Fruit fly (Drosophila melanogaster) whole organism, embryonic: ENCODE results near the gene mol.
A peak's percentile ranks its signal among the peaks of the same experiment; 100 is the strongest.

Experiments used
- BtbVII ChIP-seq: fragments of 200-800 bp; sonication (Bioruptor generic); optimal IDR thresholded peaks from 3 replicates; lab custom pipeline; 2017; ENCODE audit warnings: missing biosample characterization, mild to moderate bottlenecking, missing genetic modification characterization
- CG10979 ChIP-seq: fragments of 200-800 bp; sonication (Bioruptor generic); optimal IDR thresholded peaks from 2 replicates; lab custom pipeline; 2018; ENCODE audit warnings: missing biosample characterization, mild to moderate bottlenecking, missing genetic modification characterization, moderate library complexity
- CG12104 ChIP-seq: fragments of 200-800 bp; sonication (Bioruptor generic); optimal IDR thresholded peaks from 3 replicates; lab custom pipeline; 2016; ENCODE audit warnings: missing biosample characterization, missing genetic modification characterization
- CG13123 ChIP-seq: fragments of 200-800 bp; sonication (Bioruptor generic); optimal IDR thresholded peaks from 2 replicates; lab custom pipeline; 2016; ENCODE audit warnings: missing biosample characterization, missing genetic modification characterization
- CG15011 ChIP-seq: fragments of 200-800 bp; sonication (Bioruptor generic); optimal IDR thresholded peaks from 3 replicates; lab custom pipeline; 2018; ENCODE audit warnings: missing biosample characterization, mild to moderate bottlenecking, missing genetic modification characterization
- CG16813 ChIP-seq: fragments of 200-800 bp; sonication (Bioruptor generic); IDR thresholded peaks from 3 replicates; pipeline ENCODE4 v1.3.6; 2022; ENCODE audit warnings: missing biosample characterization, missing genetic modification characterization; ENCODE audit not compliant: partially characterized antibody
- CG17361 ChIP-seq: fragments of 200-800 bp; sonication (Bioruptor generic); IDR thresholded peaks from 3 replicates; pipeline ENCODE4 v1.3.6; 2022; ENCODE audit warnings: missing biosample characterization, missing genetic modification characterization
- CG3065 ChIP-seq: fragments of 200-800 bp; sonication (Bioruptor generic); optimal IDR thresholded peaks from 2 replicates; lab custom pipeline; 2016; ENCODE audit warnings: missing biosample characterization, missing genetic modification characterization
- CG34376 ChIP-seq: fragments of 200-800 bp; sonication (Bioruptor generic); optimal IDR thresholded peaks from 2 replicates; lab custom pipeline; 2018; ENCODE audit warnings: missing biosample characterization, mild to moderate bottlenecking, missing genetic modification characterization
- CG3838 ChIP-seq: fragments of 200-800 bp; sonication (Bioruptor generic); optimal IDR thresholded peaks from 3 replicates; lab custom pipeline; 2016; ENCODE audit warnings: missing biosample characterization, missing genetic modification characterization
- CG42726 ChIP-seq: fragments of 200-800 bp; sonication (Bioruptor generic); IDR thresholded peaks from 2 replicates; pipeline ENCODE4 v1.3.6; 2022; ENCODE audit warnings: missing biosample characterization, missing genetic modification characterization; ENCODE audit not compliant: partially characterized antibody
- CG6254 ChIP-seq: fragments of 200-800 bp; sonication (Bioruptor generic); optimal IDR thresholded peaks from 3 replicates; lab custom pipeline; 2017; ENCODE audit warnings: mild to moderate bottlenecking, missing biosample characterization, missing genetic modification reagents, missing genetic modification characterization
- CG6854 ChIP-seq: fragments of 200-800 bp; sonication (Bioruptor generic); optimal IDR thresholded peaks from 3 replicates; lab custom pipeline; 2017; ENCODE audit warnings: missing biosample characterization, mild to moderate bottlenecking, missing genetic modification characterization
- CG7987 ChIP-seq: fragments of 200-800 bp; sonication (Bioruptor generic); optimal IDR thresholded peaks from 2 replicates; lab custom pipeline; 2018; ENCODE audit warnings: missing biosample characterization, mild to moderate bottlenecking, missing genetic modification characterization, moderate library complexity
- Doc3 ChIP-seq: fragments of 200-800 bp; sonication (Bioruptor generic); IDR thresholded peaks from 3 replicates; pipeline ENCODE4 v1.3.6; 2022; ENCODE audit warnings: missing biosample characterization, missing genetic modification characterization; ENCODE audit not compliant: partially characterized antibody
- HmgD ChIP-seq: fragments of 200-800 bp; sonication (Bioruptor generic); optimal IDR thresholded peaks from 3 replicates; lab custom pipeline; 2016; ENCODE audit warnings: missing biosample characterization, missing genetic modification characterization
- Med ChIP-seq: fragments of 200-800 bp; sonication (Bioruptor generic); peaks from one replicate; lab custom pipeline; 2016; ENCODE audit warnings: missing biosample characterization, missing genetic modification characterization, mild to moderate bottlenecking, inconsistent platforms, moderate library complexity
- NFAT ChIP-seq: fragments of 200-800 bp; sonication (Bioruptor generic); IDR thresholded peaks from 2 replicates; pipeline ENCODE4 v1.3.6; 2022; ENCODE audit warnings: missing biosample characterization, missing genetic modification characterization
- Oaz ChIP-seq: fragments of 200-800 bp; sonication (Bioruptor generic); IDR thresholded peaks from 2 replicates; pipeline ENCODE4 v1.3.6; 2022; ENCODE audit warnings: missing biosample characterization, missing genetic modification characterization
- Sox102F ChIP-seq: fragments of 200-800 bp; sonication (Bioruptor generic); optimal IDR thresholded peaks from 2 replicates; lab custom pipeline; 2018; ENCODE audit warnings: missing biosample characterization, mild to moderate bottlenecking, missing genetic modification characterization, moderate library complexity
- Vsx1 ChIP-seq: fragments of 200-800 bp; sonication (Bioruptor generic); optimal IDR thresholded peaks from 2 replicates; lab custom pipeline; 2017; ENCODE audit warnings: missing biosample characterization, mild to moderate bottlenecking, missing genetic modification characterization, missing genetic modification reagents
- amos ChIP-seq: fragments of 200-800 bp; sonication (Bioruptor generic); IDR thresholded peaks from 2 replicates; pipeline ENCODE4 v1.3.6; 2022; ENCODE audit warnings: missing biosample characterization, missing genetic modification characterization; ENCODE audit not compliant: partially characterized antibody
- ash1 ChIP-seq: fragments of 200-800 bp; sonication (Bioruptor generic); optimal IDR thresholded peaks from 2 replicates; lab custom pipeline; 2018; ENCODE audit warnings: missing biosample characterization, mild to moderate bottlenecking, missing genetic modification characterization
- bbx ChIP-seq: fragments of 200-800 bp; sonication (Bioruptor generic); IDR thresholded peaks from 2 replicates; pipeline ENCODE4 v1.3.6; 2022; ENCODE audit warnings: missing biosample characterization, missing genetic modification characterization; ENCODE audit not compliant: partially characterized antibody
- cas ChIP-seq: fragments of 200-800 bp; sonication (Bioruptor generic); IDR thresholded peaks from 2 replicates; pipeline ENCODE4 v1.3.6; 2022; ENCODE audit warnings: missing biosample characterization, missing genetic modification characterization
- ems ChIP-seq: fragments of 200-800 bp; sonication (Bioruptor generic); optimal IDR thresholded peaks from 3 replicates; lab custom pipeline; 2016; ENCODE audit warnings: missing biosample characterization, missing genetic modification characterization
- esg ChIP-seq: fragments of 200-800 bp; sonication (Bioruptor generic); conservative IDR thresholded peaks from 2 replicates; pipeline ENCODE4 v1.3.6; 2022; ENCODE audit warnings: missing biosample characterization, missing genetic modification characterization
- gce ChIP-seq: fragments of 200-800 bp; sonication (Bioruptor generic); IDR thresholded peaks from 3 replicates; pipeline ENCODE4 v1.3.6; 2022; ENCODE audit warnings: missing biosample characterization, missing genetic modification characterization
- hbn ChIP-seq: fragments of 200-800 bp; sonication (Bioruptor generic); IDR thresholded peaks from 2 replicates; pipeline ENCODE4 v1.3.6; 2022; ENCODE audit warnings: missing biosample characterization, missing genetic modification characterization; ENCODE audit not compliant: partially characterized antibody
- insv ChIP-seq, 2 experiments: fragments of 200-800 bp; sonication (Bioruptor generic); optimal IDR thresholded peaks; 3 replicates each; lab custom pipeline; 2016 to 2018; ENCODE audit warnings: missing biosample characterization in 2 of 2, missing genetic modification characterization in 2 of 2
- kah ChIP-seq: fragments of 200-800 bp; sonication (Bioruptor generic); optimal IDR thresholded peaks from 2 replicates; lab custom pipeline; 2018; ENCODE audit warnings: missing biosample characterization, mild to moderate bottlenecking, missing genetic modification characterization
- kay ChIP-seq: fragments of 200-800 bp; sonication (Bioruptor generic); optimal IDR thresholded peaks from 2 replicates; lab custom pipeline; 2016; ENCODE audit warnings: missing biosample characterization, missing genetic modification characterization
- nerfin-1 ChIP-seq: fragments of 200-800 bp; sonication (Bioruptor generic); optimal IDR thresholded peaks from 3 replicates; lab custom pipeline; 2019; ENCODE audit warnings: missing biosample characterization, mild to moderate bottlenecking, missing genetic modification characterization, moderate library complexity
- pfk ChIP-seq: fragments of 200-800 bp; sonication (Bioruptor generic); optimal IDR thresholded peaks from 2 replicates; lab custom pipeline; 2018; ENCODE audit warnings: missing biosample characterization, mild to moderate bottlenecking, missing genetic modification characterization, moderate library complexity
- phol ChIP-seq: fragments of 200-800 bp; sonication (Bioruptor generic); optimal IDR thresholded peaks from 3 replicates; lab custom pipeline; 2018; ENCODE audit warnings: missing biosample characterization, mild to moderate bottlenecking, missing genetic modification characterization, moderate library complexity
- repo ChIP-seq: fragments of 200-800 bp; sonication (Bioruptor generic); optimal IDR thresholded peaks from 2 replicates; lab custom pipeline; 2016; ENCODE audit warnings: missing biosample characterization, missing genetic modification characterization
- schlank ChIP-seq: fragments of 200-800 bp; sonication (Bioruptor generic); optimal IDR thresholded peaks from 2 replicates; lab custom pipeline; 2018; ENCODE audit warnings: missing biosample characterization, mild to moderate bottlenecking, missing genetic modification characterization
- seq ChIP-seq: fragments of 200-800 bp; sonication (Bioruptor generic); IDR thresholded peaks from 2 replicates; pipeline ENCODE4 v1.3.6; 2022; ENCODE audit warnings: missing biosample characterization, missing genetic modification characterization
- slbo ChIP-seq: fragments of 200-800 bp; sonication (Bioruptor generic); IDR thresholded peaks from 2 replicates; pipeline ENCODE4 v1.3.6; 2022; ENCODE audit warnings: missing biosample characterization, missing genetic modification characterization
- stwl ChIP-seq: fragments of 200-800 bp; sonication (Bioruptor generic); optimal IDR thresholded peaks from 3 replicates; lab custom pipeline; 2018; ENCODE audit warnings: missing biosample characterization, mild to moderate bottlenecking, missing genetic modification characterization, moderate library complexity
- tap ChIP-seq: fragments of 200-800 bp; optimal IDR thresholded peaks from 3 replicates; lab custom pipeline; 2019; ENCODE audit warnings: missing biosample characterization, mild to moderate bottlenecking, missing genetic modification characterization, moderate library complexity
- tio ChIP-seq: fragments of 200-800 bp; sonication (Bioruptor generic); optimal IDR thresholded peaks from 2 replicates; lab custom pipeline; 2017; ENCODE audit warnings: missing biosample characterization, missing genetic modification characterization, inconsistent platforms
- ttk ChIP-seq: fragments of 200-800 bp; sonication (Bioruptor generic); IDR thresholded peaks from 2 replicates; pipeline ENCODE4 v2.1.2; 2022; ENCODE audit warnings: missing biosample characterization, missing genetic modification characterization
- unc-4 ChIP-seq: fragments of 200-800 bp; sonication (Bioruptor generic); IDR thresholded peaks from 2 replicates; pipeline ENCODE4 v1.3.6; 2022; ENCODE audit warnings: missing biosample characterization, missing genetic modification characterization; ENCODE audit not compliant: partially characterized antibody
- vnd ChIP-seq: fragments of 200-800 bp; sonication (Bioruptor generic); IDR thresholded peaks from 3 replicates; pipeline ENCODE4 v1.3.6; 2022; ENCODE audit warnings: missing biosample characterization, missing genetic modification characterization; ENCODE audit not compliant: partially characterized antibody
- vvl ChIP-seq: fragments of 200-800 bp; sonication (Bioruptor generic); IDR thresholded peaks from 2 replicates; pipeline ENCODE4 v1.3.6; 2022; ENCODE audit warnings: missing biosample characterization, missing genetic modification characterization
- zen ChIP-seq: fragments of 200-800 bp; sonication (Bioruptor generic); optimal IDR thresholded peaks from 3 replicates; lab custom pipeline; 2018; ENCODE audit warnings: missing biosample characterization, mild to moderate bottlenecking, missing genetic modification characterization, moderate library complexity
- zf30C ChIP-seq: fragments of 200-800 bp; sonication (Bioruptor generic); optimal IDR thresholded peaks from 3 replicates; lab custom pipeline; 2018; ENCODE audit warnings: missing biosample characterization, mild to moderate bottlenecking, missing genetic modification characterization

The mol gene

DNA sequence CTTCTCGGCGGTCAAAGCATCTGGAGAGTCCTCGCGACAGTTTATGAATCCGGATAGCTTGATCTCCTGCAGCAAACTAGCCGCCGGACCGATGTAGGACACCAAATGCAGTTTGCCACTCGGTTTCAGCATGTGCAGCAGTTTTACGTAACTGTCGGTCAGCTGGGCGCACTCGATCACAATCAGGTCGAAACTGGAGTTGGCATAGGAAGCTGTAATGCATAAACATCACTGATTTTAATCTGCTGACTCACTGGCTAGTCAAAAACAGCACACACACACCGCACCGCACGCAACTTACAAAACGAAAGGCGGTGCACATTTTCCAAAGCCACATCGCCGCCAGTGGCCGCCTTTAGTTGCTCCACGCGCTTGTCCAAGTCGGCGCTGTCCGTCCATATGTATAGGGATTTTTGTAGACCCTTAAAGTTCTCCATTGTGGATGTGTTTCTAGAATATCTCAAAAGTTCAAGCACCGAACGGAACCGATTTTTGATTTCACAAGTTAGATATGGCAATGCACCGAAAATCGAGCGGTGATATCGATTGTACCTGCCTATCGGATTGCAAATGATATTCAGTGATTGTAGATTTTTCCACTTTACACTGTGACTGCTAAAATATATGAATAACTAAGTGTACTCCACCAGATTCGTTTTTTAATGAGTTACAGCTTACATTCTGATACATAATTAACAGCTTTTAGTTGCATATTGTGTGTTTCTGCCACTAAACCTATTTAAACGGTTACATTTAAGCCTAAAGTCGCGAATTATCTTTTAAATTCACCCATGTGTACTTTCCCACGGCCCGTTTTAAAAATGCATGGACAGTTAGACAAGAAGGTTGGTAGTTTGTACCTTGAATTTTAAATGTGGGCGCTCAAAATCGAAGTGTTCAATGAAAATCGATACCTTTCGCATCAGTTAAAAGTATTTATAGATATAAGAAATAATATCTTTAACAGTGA lies 41.3 kb upstream of the mol start, which contains the start of gene CIAPIN1 (continued):
- TF ChIP-seq tap (tag; lab: Kevin White, UChicago) (no peak), NFAT (GFP tag; lab: Robert Waterston, UW) (no peak), CG34376 (no peak), slbo (GFP tag; lab: Robert Waterston, UW) (no peak), Sox102F (GFP tag; lab: Kevin White, UChicago) (no peak), HmgD (GFP tag; lab: Kevin White, UChicago) (no peak), gce (GFP tag; lab: Robert Waterston, UW) (no peak), Vsx1 (GFP tag; lab: Kevin White, UChicago) (no peak), CG3065 (GFP tag; lab: Kevin White, UChicago) (no peak), stwl (peak; percentile 28), seq (GFP tag; lab: Robert Waterston, UW) (no peak), CG42726 (0 out of 2 replicates have a peak, but pooled peaks have one; percentile 51), amos (GFP tag; lab: Robert Waterston, UW) (peak; percentile 50), tio (peak; percentile 22), unc-4 (GFP tag; lab: Robert Waterston, UW) (no peak), ttk (GFP tag; lab: Robert Waterston, UW) (no peak), vvl (GFP tag; lab: Robert Waterston, UW) (0 out of 2 replicates have a peak, but pooled peaks have one; percentile 6), zf30C (no peak), CG6854 (GFP tag; lab: Kevin White, UChicago) (no peak), hbn (GFP tag; lab: Robert Waterston, UW) (peak; percentile 55), phol (no peak), bbx (GFP tag; lab: Robert Waterston, UW) (peak; percentile 65), Oaz (GFP tag; lab: Robert Waterston, UW) (no peak), zen (tag; lab: Kevin White, UChicago) (no peak), CG13123 (GFP tag; lab: Kevin White, UChicago) (no peak), CG17361 (GFP tag; lab: Robert Waterston, UW) (no peak), insv (GFP tag; optimal IDR thresholded peaks at IDR 0.05; lab: Kevin White, UChicago) (no peak), repo (GFP tag; lab: Kevin White, UChicago) (no peak), CG3838 (GFP tag; lab: Kevin White, UChicago) (no peak), CG7987 (GFP tag; lab: Kevin White, UChicago) (no peak), CG12104 (GFP tag; lab: Kevin White, UChicago) (no peak), kah (no peak), CG16813 (GFP tag; lab: Robert Waterston, UW) (peak; percentile 7; the same call in 2 of the 3 replicates), pfk (GFP tag; lab: Kevin White, UChicago) (no peak), ash1 (GFP tag; lab: Kevin White, UChicago) (no peak), BtbVII (GFP tag; lab: Kevin White, UChicago) (no peak), CG15011 (no peak), CG6254 (GFP tag; lab: Kevin White, UChicago) (no peak), Doc3 (GFP tag; lab: Robert Waterston, UW) (peak; percentile 20; the same call in 1 of the 3 replicates), CG10979 (tag; lab: Kevin White, UChicago) (no peak), cas (GFP tag; lab: Robert Waterston, UW) (no peak), Med (GFP tag; lab: Kevin White, UChicago) (no peak), kay (no peak), vnd (peak; percentile 16; the same call in 2 of the 3 replicates), esg (GFP tag; lab: Robert Waterston, UW) (no peak), ems (GFP tag; lab: Kevin White, UChicago) (no peak), nerfin-1 (tag; lab: Kevin White, UChicago) (no peak), schlank (no peak)
